Worm (Caenorhabditis elegans): ENCODE measurements around the gene C55A6.3.

C55A6.3 gene

DNA sequence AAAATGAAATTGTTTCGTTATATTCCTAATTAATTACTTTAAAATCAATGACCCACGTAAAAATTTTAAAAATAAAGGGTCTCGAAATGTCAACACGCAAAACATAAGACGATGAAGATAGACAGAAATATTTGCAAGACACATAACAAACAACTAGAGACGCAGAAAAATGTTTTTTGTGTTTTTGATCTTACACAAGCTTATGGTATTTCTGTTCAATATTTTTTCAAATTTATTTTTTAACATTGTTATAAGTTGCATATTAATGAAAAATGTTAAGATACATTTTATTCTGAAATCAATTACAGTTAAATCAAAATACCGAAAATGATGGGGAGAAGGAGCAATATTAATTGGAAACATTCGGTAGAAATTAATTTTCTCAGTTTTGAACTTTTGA lies at the start of gene C55A6.3:
TSS of gene C55A6.3 (minus strand) at position 101 of the 400 bp plus-strand sequence.
- TF ChIP-seq unc-62 (GFP tag; optimal IDR thresholded peaks at IDR 0.05): no peak

DNA sequence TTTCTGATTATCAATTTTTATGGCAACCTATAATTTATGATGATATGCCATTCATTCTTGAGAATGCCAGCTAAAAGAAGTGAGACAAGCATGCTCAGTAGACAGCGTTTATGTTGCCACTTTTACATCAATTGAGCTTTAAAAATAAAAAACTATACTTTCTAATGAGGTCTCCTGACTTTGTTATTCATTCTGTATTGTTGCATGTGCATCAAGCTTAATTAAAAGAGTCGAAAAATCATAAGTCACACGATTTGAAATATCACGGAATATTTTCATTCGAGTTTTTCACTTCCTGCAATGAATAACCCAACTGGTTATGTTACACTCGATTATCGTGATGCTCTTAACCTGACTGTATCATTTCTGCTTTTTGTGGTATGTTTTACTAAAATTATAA lies 49.3 kb upstream of the C55A6.3 start, which contains the start of gene srx-86:
TSS of gene srx-86 (plus strand) at position 301 of the 400 bp plus-strand sequence.
- no peak for TF ChIP-seq unc-62 (GFP tag; optimal IDR thresholded peaks at IDR 0.05)

DNA sequence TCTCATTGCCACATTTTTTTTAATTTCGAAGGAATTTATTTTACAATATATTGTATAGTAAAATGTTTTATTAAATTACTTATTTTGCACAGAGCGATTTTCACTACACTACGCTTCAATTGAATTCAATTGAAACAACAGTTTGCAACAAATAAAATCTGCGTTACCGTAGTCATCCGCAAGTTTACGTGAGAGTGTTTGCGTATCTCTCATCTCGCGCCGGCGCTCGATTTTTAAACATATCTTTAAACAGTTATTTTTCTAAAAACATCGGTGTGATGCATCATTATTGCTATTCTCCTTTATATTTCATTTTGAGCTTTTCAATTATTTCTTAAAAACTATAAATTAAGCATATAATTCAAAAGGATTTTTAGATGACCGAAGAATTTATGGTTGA lies 40.9 kb upstream of the C55A6.3 start, which contains the start of gene duo-1:
TSS of gene duo-1 (plus strand) at position 371 of the 400 bp plus-strand sequence.
- TF ChIP-seq unc-62 (GFP tag; optimal IDR thresholded peaks at IDR 0.05): no peak

DNA sequence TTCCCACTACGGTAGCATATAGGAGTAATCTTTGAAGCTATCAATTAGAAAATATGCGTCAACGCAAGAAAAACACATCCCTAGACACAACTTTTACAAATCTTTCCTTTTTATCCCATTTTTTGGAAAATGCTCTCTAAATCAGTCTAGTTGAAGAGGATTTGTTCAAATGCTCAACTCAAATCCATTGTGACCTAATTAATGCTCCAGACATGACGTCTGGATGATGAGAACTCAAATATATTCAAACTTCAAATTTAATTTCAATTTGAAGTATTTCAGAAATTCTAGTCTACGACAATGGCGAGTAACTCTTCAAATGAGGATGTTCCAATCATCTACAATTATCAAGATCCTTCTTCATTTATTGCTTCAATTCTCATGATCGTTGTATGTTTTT lies 39.0 kb upstream of the C55A6.3 start, which contains the start of gene srx-85:
TSS of gene srx-85 (plus strand) at position 301 of the 400 bp plus-strand sequence.
- no peak for TF ChIP-seq unc-62 (GFP tag; optimal IDR thresholded peaks at IDR 0.05)

DNA sequence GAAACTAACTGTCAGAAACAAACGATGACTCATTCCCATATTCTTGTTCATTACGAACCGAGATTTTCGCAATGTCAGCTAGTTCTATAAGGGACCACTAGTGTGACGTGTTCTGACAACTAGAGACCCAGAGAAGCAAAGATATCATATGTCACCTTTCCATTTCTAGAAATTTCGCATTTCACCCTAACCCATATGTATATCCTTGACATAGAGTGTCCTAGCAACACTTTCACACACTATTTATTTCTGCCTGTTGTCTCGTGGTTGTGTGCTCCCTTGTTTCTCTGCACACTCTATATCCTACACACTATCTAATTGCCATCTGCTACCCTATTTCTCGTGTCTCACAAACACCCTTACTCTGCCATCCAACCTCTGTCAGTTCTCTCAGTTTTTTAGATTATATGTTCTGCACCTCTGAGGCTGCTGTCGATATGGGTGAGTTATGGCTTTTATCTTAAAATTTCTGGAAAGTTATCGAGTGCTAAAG lies 35.6 kb upstream of the C55A6.3 start, which contains the start of the genes F38B7.17 and F38B7.3:
TSS of gene F38B7.17 (minus strand) at position 51 of the 493 bp plus-strand sequence.
TSS of gene F38B7.3 (plus strand) at position 194 of the 493 bp plus-strand sequence.
- no peak for TF ChIP-seq unc-62 (GFP tag; optimal IDR thresholded peaks at IDR 0.05)

DNA sequence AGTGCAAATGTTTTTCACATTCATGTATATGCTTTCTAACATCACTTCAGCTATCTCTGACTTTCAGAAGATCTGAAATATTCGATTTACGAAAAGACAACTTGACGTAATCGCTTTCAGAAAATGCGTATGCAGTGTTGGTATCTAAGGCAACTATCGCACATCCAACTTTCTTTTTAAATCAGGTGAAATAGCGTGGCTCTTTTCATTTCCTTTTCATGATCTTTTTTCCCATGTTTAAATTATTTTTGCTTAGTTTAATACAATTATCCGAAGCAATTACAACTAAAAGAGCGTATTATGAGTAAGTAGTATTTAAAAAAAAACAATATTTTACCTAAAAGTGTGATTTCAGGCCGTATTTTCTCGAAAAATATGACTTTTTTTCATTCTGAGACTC lies 33.5 kb upstream of the C55A6.3 start, which contains the start of gene F38B7.11:
TSS of gene F38B7.11 (plus strand) at position 301 of the 400 bp plus-strand sequence.
- no peak for TF ChIP-seq unc-62 (GFP tag; optimal IDR thresholded peaks at IDR 0.05)

DNA sequence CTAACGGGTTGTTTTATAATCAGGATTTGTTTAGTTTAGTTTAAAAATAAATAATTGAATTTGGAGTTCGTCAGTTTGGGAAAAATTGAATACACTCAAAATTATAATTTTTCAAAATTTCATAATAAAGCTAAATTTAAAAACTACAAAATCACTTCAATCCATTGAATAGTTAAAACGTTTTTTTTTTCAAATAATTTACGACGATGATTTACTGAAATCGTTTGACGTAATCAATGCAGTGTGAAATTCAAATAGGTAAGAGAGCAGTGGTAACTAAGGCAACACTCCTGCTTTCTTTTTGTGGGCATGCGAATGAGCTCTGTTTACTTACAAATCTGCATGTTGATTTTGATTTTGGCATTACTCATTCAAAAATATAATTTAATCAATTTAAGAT lies 31.9 kb upstream of the C55A6.3 start, which contains the start of gene F38B7.10:
TSS of gene F38B7.10 (plus strand) at position 301 of the 400 bp plus-strand sequence.
- TF ChIP-seq unc-62 (GFP tag; optimal IDR thresholded peaks at IDR 0.05): no peak

DNA sequence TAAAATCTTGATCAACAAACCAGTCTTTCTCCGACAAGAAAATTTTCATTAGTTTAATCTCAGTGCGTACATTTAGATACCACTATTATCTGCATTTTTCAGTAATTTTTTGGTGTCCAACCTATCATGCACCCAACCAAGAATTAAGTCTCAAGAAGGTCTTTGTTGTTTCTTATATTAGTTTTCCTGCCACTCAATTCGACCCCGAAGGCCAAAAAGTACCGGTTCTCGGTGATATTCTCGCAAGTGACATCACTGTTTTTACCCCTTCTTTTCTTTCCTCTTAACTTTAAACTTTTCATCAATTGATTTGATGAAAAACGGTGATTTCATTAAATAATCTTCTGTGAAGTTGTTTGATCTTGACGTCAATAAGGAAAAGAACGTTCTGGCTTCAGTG lies 30.2 kb upstream of the C55A6.3 start, which contains the start of gene F38B7.2:
TSS of gene F38B7.2 (plus strand) at position 400 of the 400 bp plus-strand sequence.
- TF ChIP-seq unc-62 (GFP tag; optimal IDR thresholded peaks at IDR 0.05): no peak

DNA sequence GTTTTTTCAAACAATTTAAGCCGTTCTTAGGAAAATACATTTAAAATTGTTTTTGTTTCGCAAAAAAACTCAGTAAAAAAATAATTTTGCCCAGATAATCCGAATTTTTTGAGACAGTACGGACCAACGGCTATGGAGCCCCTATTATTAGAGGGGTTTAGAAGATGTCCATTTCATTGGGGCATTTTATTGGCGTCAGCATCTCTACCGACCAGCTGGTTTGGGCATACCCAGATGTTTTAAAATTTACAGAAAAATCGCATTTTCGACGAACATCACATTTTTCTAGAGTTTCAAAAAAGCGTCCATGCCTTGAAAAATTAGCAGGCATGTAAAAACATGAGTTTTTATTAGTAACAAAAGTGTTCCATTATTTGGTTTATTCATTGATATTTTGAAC lies 28.0 kb upstream of the C55A6.3 start:
- TF ChIP-seq unc-62 (GFP tag; optimal IDR thresholded peaks at IDR 0.05): no peak

DNA sequence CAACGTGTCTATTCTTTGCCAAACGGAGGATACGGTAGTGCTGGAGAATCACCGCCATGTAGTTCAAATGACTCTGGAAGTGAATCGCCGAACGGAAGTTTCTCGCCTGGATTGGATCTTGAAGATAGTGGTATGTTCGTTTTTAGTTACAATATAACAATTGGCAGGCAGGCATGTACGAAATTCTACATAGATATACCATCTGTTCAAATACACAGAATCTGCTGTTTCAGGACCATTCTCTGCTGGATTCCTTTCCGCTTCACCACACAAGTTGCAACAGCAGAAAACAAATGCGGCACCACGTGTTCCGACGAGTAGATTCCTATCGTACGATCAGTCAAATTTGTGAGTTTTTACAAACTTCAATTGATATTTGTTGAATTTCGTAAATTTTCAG lies 26.2 kb upstream of the C55A6.3 start:
- no peak for TF ChIP-seq unc-62 (GFP tag; optimal IDR thresholded peaks at IDR 0.05)

DNA sequence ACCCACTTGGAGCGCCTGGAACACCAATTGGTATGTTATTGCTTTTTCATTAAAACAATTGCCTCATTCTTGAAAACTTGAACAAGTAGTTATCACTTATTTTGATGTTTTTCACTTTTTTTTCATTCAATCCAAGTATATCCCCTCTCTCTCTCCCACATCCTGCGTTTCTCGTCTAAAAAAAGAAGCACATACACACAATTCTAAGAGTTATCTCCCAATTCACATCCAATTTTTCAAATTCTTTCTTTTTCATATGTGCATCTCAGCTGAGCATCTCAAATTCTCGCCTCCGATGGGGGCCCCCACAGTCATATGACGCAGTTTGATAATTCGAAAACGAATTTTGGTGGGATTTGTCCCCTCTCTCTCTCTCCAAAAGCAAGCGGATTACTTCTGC lies 23.3 kb upstream of the C55A6.3 start:
- TF ChIP-seq unc-62 (GFP tag; optimal IDR thresholded peaks at IDR 0.05): no peak

DNA sequence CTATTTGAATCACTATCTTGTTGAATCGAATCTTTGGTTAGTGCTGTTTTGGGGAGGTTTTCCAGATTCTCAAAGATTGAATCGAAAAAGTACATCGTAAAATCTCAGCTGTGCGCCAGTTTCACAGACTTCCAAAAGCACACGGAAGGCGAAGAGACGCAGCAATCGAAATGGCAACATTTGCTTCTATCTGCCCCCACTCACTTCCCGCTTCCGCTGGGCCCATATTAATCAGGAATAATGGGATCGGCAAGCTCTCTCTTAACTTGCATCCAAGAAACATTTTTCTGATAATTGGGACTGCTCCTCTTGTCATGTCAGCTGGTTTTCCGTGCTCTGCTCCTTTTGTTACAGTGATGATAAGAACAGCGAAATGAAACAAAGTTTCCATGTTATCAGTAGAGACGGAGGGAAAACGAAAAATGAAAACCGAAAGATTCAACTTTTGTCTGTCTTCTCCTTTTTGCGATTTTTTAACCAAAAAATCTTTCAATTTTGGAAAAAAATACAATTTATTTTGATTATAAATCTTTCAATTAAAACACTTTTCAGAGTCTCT lies 22.3 kb upstream of the C55A6.3 start:
- no peak for TF ChIP-seq unc-62 (GFP tag; optimal IDR thresholded peaks at IDR 0.05)

DNA sequence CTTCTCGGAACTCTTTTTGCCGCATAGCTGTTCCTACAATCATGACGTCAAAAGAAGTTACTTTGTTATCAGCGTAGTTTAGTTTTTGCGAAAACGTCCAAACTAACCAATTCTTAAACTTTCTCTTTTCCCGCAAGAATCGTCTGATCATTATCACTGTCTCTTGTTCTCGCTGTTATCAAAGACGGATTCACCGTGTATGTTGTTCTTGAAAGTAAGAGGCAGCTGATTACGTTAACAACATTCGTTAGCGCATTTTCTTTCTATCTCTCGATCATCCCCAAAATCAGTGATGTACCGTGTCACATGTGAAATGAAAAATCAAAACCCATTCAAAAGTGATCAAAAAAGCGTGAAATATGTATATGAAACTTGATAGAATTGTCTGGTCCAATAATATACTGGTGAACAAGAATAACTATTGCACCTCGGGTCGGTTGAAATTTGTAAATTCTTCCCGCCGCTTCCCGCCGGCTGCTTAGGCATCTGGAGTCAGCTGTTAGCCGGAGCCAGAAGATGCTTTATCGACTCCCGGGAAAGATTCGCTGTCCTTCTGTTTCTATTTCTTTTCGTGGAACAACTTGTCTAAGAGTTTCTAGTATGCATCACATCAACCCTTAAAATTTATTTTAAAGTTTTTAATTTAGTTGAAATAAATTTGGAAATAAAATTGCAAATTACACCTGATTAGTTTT lies 21.3 kb upstream of the C55A6.3 start:
- no peak for TF ChIP-seq unc-62 (GFP tag; optimal IDR thresholded peaks at IDR 0.05)

DNA sequence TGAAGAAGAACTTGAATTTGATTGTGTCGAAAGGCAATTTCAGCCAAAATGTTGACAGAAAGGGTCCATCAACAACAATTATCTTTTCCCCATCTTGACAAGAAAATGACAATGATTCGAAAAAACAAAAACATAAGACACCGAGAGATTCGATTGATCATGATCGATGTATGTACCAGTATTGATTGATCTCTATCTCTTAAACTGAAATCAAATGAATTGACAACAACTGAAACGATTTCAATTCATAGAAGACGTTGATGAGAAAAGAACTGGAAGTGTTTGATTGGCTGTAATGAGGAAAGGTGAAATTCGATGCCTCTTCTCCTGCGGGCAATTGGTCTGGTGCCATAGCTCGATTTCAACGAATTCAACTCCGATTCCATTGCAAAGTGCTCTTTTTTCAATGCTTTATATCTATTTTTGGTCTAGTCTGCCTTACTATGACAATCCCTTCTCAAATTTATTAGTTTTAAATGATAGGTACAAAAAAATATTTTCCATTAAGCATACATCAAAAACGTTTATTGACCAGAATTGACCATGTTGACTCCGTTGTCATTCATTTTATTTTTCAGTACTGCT lies 20.1 kb upstream of the C55A6.3 start:
- TF ChIP-seq unc-62 (GFP tag; optimal IDR thresholded peaks at IDR 0.05): no peak

DNA sequence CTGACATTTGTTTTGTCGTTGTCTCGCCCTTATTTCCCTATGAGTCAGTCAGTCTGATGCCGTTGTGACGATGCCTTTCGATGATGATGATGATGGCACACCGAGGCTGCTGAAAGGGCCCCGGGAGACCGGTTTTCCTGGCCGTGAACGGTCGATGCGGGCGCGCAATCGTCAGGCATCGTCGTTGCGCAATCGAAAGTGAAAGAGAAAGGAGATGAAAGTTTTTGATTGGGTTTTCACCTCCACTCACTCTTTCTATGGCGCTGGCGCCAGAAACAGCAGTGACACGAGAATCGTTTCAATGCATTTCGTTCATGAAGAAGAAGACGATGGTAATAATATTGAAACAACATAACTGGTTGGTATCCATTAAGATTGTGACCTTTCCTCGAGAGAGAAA lies 19.6 kb upstream of the C55A6.3 start:
- no peak for TF ChIP-seq unc-62 (GFP tag; optimal IDR thresholded peaks at IDR 0.05)

DNA sequence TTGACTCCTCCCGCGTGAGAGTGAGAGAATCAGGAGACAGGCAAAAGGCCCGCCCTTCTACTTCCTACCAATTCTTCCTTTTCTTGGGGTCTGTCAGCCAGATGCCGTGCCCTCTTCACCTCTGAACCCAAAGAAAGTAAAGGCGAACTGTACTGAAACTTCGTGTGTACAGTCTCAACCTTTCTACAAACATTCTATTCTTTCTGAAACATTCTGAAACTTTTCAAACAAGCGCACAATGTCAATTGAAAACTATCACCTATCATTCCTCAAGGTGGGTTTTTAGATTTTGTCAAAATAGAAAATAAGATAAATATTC lies 19.2 kb upstream of the C55A6.3 start:
- TF ChIP-seq unc-62 (GFP tag; optimal IDR thresholded peaks at IDR 0.05): no peak

Measured in whole organism, dauer.